Worm (Caenorhabditis elegans) whole organism, late embryonic: ENCODE results near the gene nth-1.

Source experiments
- F13H6.1 ChIP-seq: sonication (generic microtip); optimal IDR thresholded peaks from 2 replicates; lab custom pipeline; 2016; ENCODE audit warnings: missing genetic modification characterization, missing compliant biosample characterization
- K09A11.1 ChIP-seq: sonication (generic microtip); optimal IDR thresholded peaks from 2 replicates; lab custom pipeline; 2017; ENCODE audit warnings: antibody characterized with exemption, mild to moderate bottlenecking, missing genetic modification characterization, missing compliant biosample characterization; ENCODE audit not compliant: insufficient read depth
- ama-1 ChIP-seq: fragments of 150-350 bp; optimal IDR thresholded peaks from 2 replicates; lab custom pipeline; 2014
- ceh-2 ChIP-seq: sonication (generic microtip); optimal IDR thresholded peaks from 2 replicates; lab custom pipeline; 2016; ENCODE audit warnings: missing genotype, missing genetic modification characterization, missing compliant biosample characterization
- ceh-22 ChIP-seq: sonication (generic microtip); optimal IDR thresholded peaks from 2 replicates; lab custom pipeline; 2017; ENCODE audit warnings: missing biosample characterization, missing genetic modification characterization
- elt-4 ChIP-seq: sonication (generic microtip); optimal IDR thresholded peaks from 2 replicates; lab custom pipeline; 2016; ENCODE audit warnings: missing genetic modification characterization, missing compliant biosample characterization
- ets-4 ChIP-seq: sonication (generic microtip); optimal IDR thresholded peaks from 2 replicates; lab custom pipeline; 2016; ENCODE audit warnings: missing genetic modification characterization, missing compliant biosample characterization
- fkh-10 ChIP-seq: fragments of 150-350 bp; optimal IDR thresholded peaks from 2 replicates; lab custom pipeline; 2014; ENCODE audit warnings: missing biosample characterization, missing genetic modification reagents, missing genetic modification characterization
- hlh-15 ChIP-seq: sonication (generic microtip); optimal IDR thresholded peaks from 2 replicates; lab custom pipeline; 2016; ENCODE audit warnings: missing genetic modification characterization, missing compliant biosample characterization
- hlh-6 ChIP-seq: sonication (generic microtip); optimal IDR thresholded peaks from 2 replicates; lab custom pipeline; 2016; ENCODE audit warnings: missing genotype, missing genetic modification characterization, missing compliant biosample characterization
- mec-3 ChIP-seq: sonication (generic microtip); optimal IDR thresholded peaks from 2 replicates; lab custom pipeline; 2016; ENCODE audit warnings: borderline replicate concordance, missing genetic modification characterization, missing compliant biosample characterization
- nhr-11 ChIP-seq: fragments of 150-350 bp; optimal IDR thresholded peaks from 2 replicates; lab custom pipeline; 2014; ENCODE audit warnings: missing biosample characterization, missing genetic modification characterization
- nhr-232 ChIP-seq: sonication (generic microtip); optimal IDR thresholded peaks from 2 replicates; lab custom pipeline; 2016; ENCODE audit warnings: missing genetic modification characterization, missing compliant biosample characterization
- pag-3 ChIP-seq: sonication (generic microtip); optimal IDR thresholded peaks from 2 replicates; lab custom pipeline; 2016; ENCODE audit warnings: missing compliant biosample characterization, missing genetic modification characterization, borderline replicate concordance
- pat-9 ChIP-seq: fragments of 200-800 bp; sonication (Bioruptor generic); optimal IDR thresholded peaks from 2 replicates; lab custom pipeline; 2018; ENCODE audit warnings: mild to moderate bottlenecking, missing genetic modification characterization, moderate library complexity, missing compliant biosample characterization
- pros-1 ChIP-seq: fragments of 150-350 bp; optimal IDR thresholded peaks from 2 replicates; lab custom pipeline; 2014; ENCODE audit warnings: missing biosample characterization, missing genetic modification reagents, missing genetic modification characterization
- ref-2 ChIP-seq: sonication (generic microtip); optimal IDR thresholded peaks from 2 replicates; lab custom pipeline; 2016; ENCODE audit warnings: missing genetic modification characterization, missing compliant biosample characterization
- rnt-1 ChIP-seq: sonication (generic microtip); optimal IDR thresholded peaks from 2 replicates; lab custom pipeline; 2016; ENCODE audit warnings: missing genetic modification characterization, missing compliant biosample characterization
- sox-2 ChIP-seq: fragments of 200-800 bp; sonication (Bioruptor generic); IDR thresholded peaks from 2 replicates; pipeline ENCODE4 v1.3.6; 2022; ENCODE audit warnings: missing genetic modification reagents, missing genetic modification characterization, missing compliant biosample characterization
- sox-4 ChIP-seq: sonication (generic microtip); optimal IDR thresholded peaks from 2 replicates; lab custom pipeline; 2017; ENCODE audit warnings: mild to moderate bottlenecking, missing genetic modification characterization, inconsistent platforms, missing compliant biosample characterization
- tbx-2 ChIP-seq: sonication (generic microtip); optimal IDR thresholded peaks from 2 replicates; lab custom pipeline; 2016; ENCODE audit warnings: missing genetic modification characterization, missing compliant biosample characterization
- tbx-7 ChIP-seq: sonication (generic microtip); optimal IDR thresholded peaks from 2 replicates; lab custom pipeline; 2016; ENCODE audit warnings: missing genotype, missing genetic modification characterization, missing compliant biosample characterization
- unc-55 ChIP-seq: sonication (generic microtip); optimal IDR thresholded peaks from 2 replicates; lab custom pipeline; 2017; ENCODE audit warnings: missing biosample characterization, missing genetic modification reagents, missing genetic modification characterization

nth-1 gene

ce11 chrIII:4244285-4244684 is 49.8 kb downstream of the nth-1 start, which contains the start of gene zhit-2:
zhit-2 (minus strand) TSS chrIII:4244385.
- TF ChIP-seq pag-3 (no peak), sox-4 (no peak), pat-9 (tag; lab: Kevin White, UChicago) (no peak), pros-1 (no peak), tbx-2 (tag; lab: Kevin White, UChicago) (no peak), fkh-10 (GFP tag; lab: Kevin White, UChicago) (no peak), rnt-1 (no peak), elt-4 (no peak), F13H6.1 (tag; lab: Kevin White, UChicago) (no peak), nhr-11 (tag; lab: Kevin White, UChicago) (no peak), nhr-232 (tag; lab: Kevin White, UChicago) (no peak), unc-55 (GFP tag; lab: Kevin White, UChicago) (no peak)

ce11 chrIII:4243461-4243860 is 50.6 kb downstream of the nth-1 start, which contains the start of gene mrpl-21:
mrpl-21 (minus strand) TSS chrIII:4243561.
- no peak for TF ChIP-seq ref-2 (tag; lab: Kevin White, UChicago)
- no peak for TF ChIP-seq ceh-2 (tag; lab: Kevin White, UChicago)
- no peak for TF ChIP-seq nhr-11 (tag; lab: Kevin White, UChicago)
- no peak for TF ChIP-seq ets-4 (tag; lab: Kevin White, UChicago)

ce11 chrIII:4242225-4242862 is 51.7 kb downstream of the nth-1 start, which contains the start of gene F43C1.7:
F43C1.7 (minus strand) TSS chrIII:4242575.
- TF ChIP-seq tbx-2 (tag; lab: Kevin White, UChicago) (no peak), rnt-1 (no peak), unc-55 (GFP tag; lab: Kevin White, UChicago) (no peak), K09A11.1 (tag; lab: Kevin White, UChicago) (no peak), pag-3 (no peak), hlh-6 (tag; lab: Kevin White, UChicago) (no peak), mec-3 (tag; lab: Kevin White, UChicago) (no peak), sox-2 (GFP tag; lab: Robert Waterston, UW) (no peak), hlh-15 (tag; lab: Kevin White, UChicago) (no peak), ama-1 (lab: Kevin White, UChicago) (no peak), ceh-22 (tag; lab: Kevin White, UChicago) (no peak), tbx-7 (no peak), ceh-2 (tag; lab: Kevin White, UChicago) (no peak), F13H6.1 (tag; lab: Kevin White, UChicago) (no peak), pat-9 (tag; lab: Kevin White, UChicago) (no peak)
